Worm (Caenorhabditis elegans) whole organism, L4 larva: ENCODE data around the gene fbxa-171.

Experiments used
- D1046.2 ChIP-seq: fragments of 200-800 bp; sonication (Bioruptor generic); IDR thresholded peaks from 2 replicates; pipeline ENCODE4 v1.3.6; 2022; ENCODE audit warnings: missing genetic modification characterization, missing compliant biosample characterization
- F10B5.3 ChIP-seq: sonication (generic microtip); optimal IDR thresholded peaks from 2 replicates; lab custom pipeline; 2016; ENCODE audit warnings: mild to moderate bottlenecking, missing genetic modification characterization, missing compliant biosample characterization
- F26F4.8 ChIP-seq: fragments of 200-800 bp; sonication (Bioruptor generic); conservative IDR thresholded peaks from 2 replicates; pipeline ENCODE4 v1.3.6; 2022; ENCODE audit warnings: missing genetic modification characterization, missing compliant biosample characterization
- Y75B8A.6 ChIP-seq: fragments of 200-800 bp; sonication (Bioruptor generic); IDR thresholded peaks from 2 replicates; pipeline ENCODE4 v1.3.6; 2022; ENCODE audit warnings: missing genetic modification reagents, missing genetic modification characterization, missing compliant biosample characterization
- ZK337.2 ChIP-seq: fragments of 200-800 bp; sonication (Bioruptor generic); IDR thresholded peaks from 2 replicates; pipeline ENCODE4 v1.3.6; 2022; ENCODE audit warnings: missing genetic modification reagents, missing genetic modification characterization, missing compliant biosample characterization
- ZK546.5 ChIP-seq, 2 experiments: sonication (generic microtip); optimal IDR thresholded peaks; 2 replicates each; lab custom pipeline; 2017; ENCODE audit warnings: missing biosample characterization in 2 of 2, missing genetic modification characterization in 2 of 2
- ceh-20 ChIP-seq: fragments of 200-800 bp; sonication (Bioruptor generic); IDR thresholded peaks from 2 replicates; pipeline ENCODE4 v1.3.6; 2022; ENCODE audit warnings: missing genetic modification reagents, missing genetic modification characterization, missing compliant biosample characterization
- ceh-28 ChIP-seq: fragments of 150-350 bp; optimal IDR thresholded peaks from 2 replicates; lab custom pipeline; 2014; ENCODE audit warnings: missing biosample characterization, missing genetic modification reagents, missing genetic modification characterization
- ceh-82 ChIP-seq: sonication (generic microtip); optimal IDR thresholded peaks from 2 replicates; lab custom pipeline; 2017; ENCODE audit warnings: missing biosample characterization, missing genetic modification characterization
- daf-12 ChIP-seq: fragments of 150-350 bp; optimal IDR thresholded peaks from 2 replicates; lab custom pipeline; 2014; ENCODE audit warnings: missing biosample characterization, missing genetic modification reagents, missing genetic modification characterization
- daf-16 ChIP-seq, 3 experiments: sonication (generic microtip); optimal IDR thresholded peaks; 2 replicates each; lab custom pipeline; 2016 to 2017; ENCODE audit warnings: missing genetic modification characterization in 3 of 3, missing genetic modification reagents in 3 of 3, mild to moderate bottlenecking in 2 of 3, missing compliant biosample characterization in 2 of 3, missing biosample characterization in 1 of 3, moderate library complexity in 1 of 3
- dmd-6 ChIP-seq: fragments of 200-800 bp; sonication (Bioruptor generic); IDR thresholded peaks from 2 replicates; pipeline ENCODE4 v1.3.6; 2022; ENCODE audit warnings: missing genetic modification reagents, missing genetic modification characterization, missing compliant biosample characterization
- dmd-8 ChIP-seq: fragments of 200-800 bp; sonication (Bioruptor generic); IDR thresholded peaks from 2 replicates; pipeline ENCODE4 v1.3.6; 2022; ENCODE audit warnings: missing genetic modification characterization, missing compliant biosample characterization
- duxl-1 ChIP-seq: sonication (generic microtip); optimal IDR thresholded peaks from 2 replicates; lab custom pipeline; 2016; ENCODE audit warnings: mild to moderate bottlenecking, missing genetic modification characterization, moderate library complexity, missing compliant biosample characterization; ENCODE audit not compliant: poor library complexity
- dve-1 ChIP-seq: sonication (generic microtip); optimal IDR thresholded peaks from 2 replicates; lab custom pipeline; 2017; ENCODE audit warnings: antibody characterized with exemption, mild to moderate bottlenecking, missing genetic modification characterization, missing compliant biosample characterization; ENCODE audit not compliant: insufficient read depth
- fos-1 ChIP-seq: fragments of 150-350 bp; optimal IDR thresholded peaks from 2 replicates; lab custom pipeline; 2014; ENCODE audit warnings: missing biosample characterization, missing genetic modification characterization
- gei-8 ChIP-seq: fragments of 200-800 bp; sonication (Bioruptor generic); optimal IDR thresholded peaks from 2 replicates; lab custom pipeline; 2018; ENCODE audit warnings: mild to moderate bottlenecking, missing genetic modification characterization, missing compliant biosample characterization
- hlh-11 ChIP-seq: fragments of 200-800 bp; sonication (Bioruptor generic); optimal IDR thresholded peaks from 2 replicates; lab custom pipeline; 2018; ENCODE audit warnings: mild to moderate bottlenecking, missing genetic modification characterization, missing compliant biosample characterization
- hlh-30 ChIP-seq: sonication (generic microtip); optimal IDR thresholded peaks from 2 replicates; lab custom pipeline; 2017; ENCODE audit warnings: antibody characterized with exemption, mild to moderate bottlenecking, missing genetic modification characterization, missing compliant biosample characterization; ENCODE audit not compliant: insufficient read depth
- lin-1 ChIP-seq: fragments of 200-800 bp; sonication (Bioruptor generic); IDR thresholded peaks from 2 replicates; pipeline ENCODE4 v1.3.6; 2022; ENCODE audit warnings: missing genetic modification reagents, missing genetic modification characterization, missing compliant biosample characterization
- lin-38 ChIP-seq: fragments of 200-800 bp; sonication (Bioruptor generic); IDR thresholded peaks from 2 replicates; pipeline ENCODE4 v1.3.6; 2022; ENCODE audit warnings: missing genetic modification reagents, missing genetic modification characterization, missing compliant biosample characterization
- mes-2 ChIP-seq: sonication (generic microtip); optimal IDR thresholded peaks from 2 replicates; lab custom pipeline; 2016; ENCODE audit warnings: missing genotype, mild to moderate bottlenecking, missing genetic modification characterization, missing compliant biosample characterization; ENCODE audit not compliant: poor library complexity, severe bottlenecking
- mxl-2 ChIP-seq: fragments of 200-800 bp; sonication (Bioruptor generic); conservative IDR thresholded peaks from 2 replicates; pipeline ENCODE4 v1.3.6; 2022; ENCODE audit warnings: missing genetic modification reagents, missing genetic modification characterization, missing compliant biosample characterization
- nhr-28 ChIP-seq: fragments of 150-350 bp; optimal IDR thresholded peaks from 2 replicates; lab custom pipeline; 2014; ENCODE audit warnings: missing biosample characterization, missing genetic modification characterization
- nhr-41 ChIP-seq: fragments of 200-800 bp; sonication (Bioruptor generic); IDR thresholded peaks from 2 replicates; pipeline ENCODE4 v1.3.6; 2022; ENCODE audit warnings: missing genetic modification reagents, missing genetic modification characterization, missing compliant biosample characterization
- nhr-48 ChIP-seq: sonication (generic microtip); optimal IDR thresholded peaks from 2 replicates; lab custom pipeline; 2016; ENCODE audit warnings: mild to moderate bottlenecking, missing genetic modification characterization, missing compliant biosample characterization
- nhr-6 ChIP-seq: fragments of 150-350 bp; optimal IDR thresholded peaks from 2 replicates; lab custom pipeline; 2014; ENCODE audit warnings: missing biosample characterization, missing genetic modification characterization
- nhr-76 ChIP-seq: fragments of 150-350 bp; optimal IDR thresholded peaks from 2 replicates; lab custom pipeline; 2014; ENCODE audit warnings: missing biosample characterization, missing genetic modification characterization
- pha-4 ChIP-seq, 2 experiments: fragments of 150-350 bp in 1 of 2; fragments of 200-800 bp in 1 of 2; sonication (Bioruptor generic) in 1 of 2; IDR thresholded peaks in 1 of 2; optimal IDR thresholded peaks in 1 of 2; 2 replicates each; pipeline versions ENCODE4 v1.3.6 to Lab custom; 2014 to 2022; ENCODE audit warnings: missing genetic modification characterization in 2 of 2, missing genetic modification reagents in 2 of 2, missing biosample characterization in 1 of 2, missing compliant biosample characterization in 1 of 2
- pqm-1 ChIP-seq: sonication (generic microtip); optimal IDR thresholded peaks from 2 replicates; lab custom pipeline; 2017; ENCODE audit warnings: missing biosample characterization, missing genetic modification characterization
- rbr-2 ChIP-seq: sonication (generic microtip); optimal IDR thresholded peaks from 2 replicates; lab custom pipeline; 2016; ENCODE audit warnings: missing genotype, missing genetic modification characterization, missing compliant biosample characterization
- saeg-2 ChIP-seq: fragments of 200-800 bp; sonication (Bioruptor generic); IDR thresholded peaks from 2 replicates; pipeline ENCODE4 v1.3.6; 2022; ENCODE audit warnings: missing genetic modification reagents, missing genetic modification characterization, missing compliant biosample characterization
- sdz-12 ChIP-seq: fragments of 200-800 bp; sonication (Bioruptor generic); optimal IDR thresholded peaks from 2 replicates; lab custom pipeline; 2018; ENCODE audit warnings: mild to moderate bottlenecking, missing genetic modification characterization, missing compliant biosample characterization
- set-16 ChIP-seq: fragments of 200-800 bp; sonication (Bioruptor generic); IDR thresholded peaks from 2 replicates; pipeline ENCODE4 v1.3.6; 2022; ENCODE audit warnings: missing genetic modification reagents, missing genetic modification characterization, missing compliant biosample characterization
- spr-1 ChIP-seq: sonication (generic microtip); optimal IDR thresholded peaks from 2 replicates; lab custom pipeline; 2016; ENCODE audit warnings: mild to moderate bottlenecking, missing genetic modification characterization, missing compliant biosample characterization
- unc-130 ChIP-seq: sonication (generic microtip); optimal IDR thresholded peaks from 2 replicates; lab custom pipeline; 2016; ENCODE audit warnings: missing genetic modification reagents, missing genetic modification characterization, missing compliant biosample characterization
- unc-39 ChIP-seq: sonication (generic microtip); optimal IDR thresholded peaks from 2 replicates; lab custom pipeline; 2017; ENCODE audit warnings: missing biosample characterization, missing genetic modification characterization
- unc-62 ChIP-seq, 3 experiments: fragments of 150-350 bp in 1 of 3; sonication (generic microtip); optimal IDR thresholded peaks in 2 of 3; peaks in 1 of 3; 1 replicate in 1 of 3; 2 replicates in 2 of 3; lab custom pipeline; 2014 to 2017; ENCODE audit warnings: missing biosample characterization in 3 of 3, missing genetic modification characterization in 3 of 3, missing genetic modification reagents in 3 of 3, missing genotype in 1 of 3
- vab-7 ChIP-seq: fragments of 200-800 bp; sonication (Bioruptor generic); IDR thresholded peaks from 2 replicates; pipeline ENCODE4 v1.3.6; 2022; ENCODE audit warnings: missing genetic modification reagents, missing genetic modification characterization, missing compliant biosample characterization
- zfp-2 ChIP-seq: sonication (generic microtip); optimal IDR thresholded peaks from 2 replicates; lab custom pipeline; 2016; ENCODE audit warnings: mild to moderate bottlenecking, missing genetic modification characterization, missing compliant biosample characterization
- zip-11 ChIP-seq: fragments of 200-800 bp; sonication (Bioruptor generic); IDR thresholded peaks from 2 replicates; pipeline ENCODE4 v1.3.6; 2022; ENCODE audit warnings: missing genetic modification characterization, missing compliant biosample characterization

The fbxa-171 gene

DNA sequence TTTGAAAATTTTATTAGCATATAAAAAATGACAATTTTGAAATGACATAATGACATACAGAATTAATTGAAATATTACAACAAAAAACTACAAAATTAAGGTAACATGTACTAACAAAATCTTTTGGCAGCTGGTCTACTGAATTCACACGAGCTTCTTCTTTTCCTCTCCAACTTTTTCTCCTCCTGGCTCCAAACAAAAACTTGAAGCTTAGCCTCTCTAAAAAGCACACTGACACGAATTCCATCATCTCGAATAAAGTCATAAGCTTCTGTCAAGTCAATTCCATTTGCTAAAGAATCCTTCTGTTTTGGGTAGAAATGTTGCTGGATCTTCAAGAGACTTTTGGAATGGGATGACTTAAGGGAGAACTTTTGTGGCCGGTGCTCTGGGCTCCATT, 14.4 kb downstream of the fbxa-171 start:
- no peak for TF ChIP-seq duxl-1 (tag; lab: Kevin White, UChicago)
- TF ChIP-seq mxl-2 (GFP tag; lab: Robert Waterston, UW), result no peak
- TF ChIP-seq unc-62 (GFP tag; optimal IDR thresholded peaks at IDR 0.05 in 1 of 2; lab: Kevin White, UChicago), result peak in 1 of 2 experiments; percentile 91
- no peak for TF ChIP-seq unc-62 (tag; optimal IDR thresholded peaks at IDR 0.05; lab: Kevin White, UChicago)
- TF ChIP-seq daf-12 (tag; lab: Kevin White, UChicago), result no peak
- TF ChIP-seq unc-130 (GFP tag; lab: Kevin White, UChicago), result no peak
- TF ChIP-seq, all 104 proteins: peak for 1

DNA sequence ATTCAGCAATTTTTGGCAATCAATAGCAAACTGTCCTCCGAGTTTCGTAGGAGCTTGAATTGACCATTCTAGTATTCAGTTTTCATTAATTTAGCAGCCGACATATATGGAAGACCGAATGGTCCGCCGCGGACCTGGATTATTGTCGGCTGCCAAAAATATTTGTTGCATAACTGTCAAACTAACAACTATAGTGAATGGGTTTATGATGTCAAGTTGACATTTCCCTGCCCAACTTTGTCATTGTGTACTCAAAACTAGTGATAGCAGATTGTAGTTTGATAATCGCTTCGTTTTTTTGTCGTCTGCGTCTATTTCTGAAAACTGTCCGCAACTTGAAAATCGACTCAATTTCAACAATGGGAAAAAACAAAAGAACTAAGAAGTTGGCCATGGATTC, 16.4 kb downstream of the fbxa-171 start, which contains the start of gene fbxa-176:
Gene fbxa-176, plus strand, starts transcription at position 314 of the 400 bp plus-strand sequence.
- TF ChIP-seq fos-1 (tag; lab: Kevin White, UChicago) (no peak), F26F4.8 (GFP tag; lab: Robert Waterston, UW) (no peak), nhr-41 (GFP tag; lab: Robert Waterston, UW) (no peak), nhr-6 (tag; lab: Kevin White, UChicago) (no peak), spr-1 (tag; lab: Kevin White, UChicago) (no peak), F10B5.3 (no peak), saeg-2 (GFP tag; lab: Robert Waterston, UW) (no peak), ZK337.2 (no peak), ceh-28 (tag; lab: Kevin White, UChicago) (no peak), hlh-30 (tag; lab: Kevin White, UChicago) (no peak), daf-16 (GFP tag; optimal IDR thresholded peaks at IDR 0.05; lab: Kevin White, UChicago) (no peak), daf-16 (tag; optimal IDR thresholded peaks at IDR 0.05; lab: Kevin White, UChicago) (peak; percentile 65), zfp-2 (tag; lab: Kevin White, UChicago) (no peak), D1046.2 (GFP tag; lab: Robert Waterston, UW) (no peak), pqm-1 (peak; percentile 32), mes-2 (tag; lab: Kevin White, UChicago) (no peak), rbr-2 (tag; lab: Kevin White, UChicago) (no peak), zip-11 (no peak), ZK546.5 (tag; optimal IDR thresholded peaks at IDR 0.05; lab: Kevin White, UChicago) (no peak), nhr-28 (no peak), Y75B8A.6 (GFP tag; lab: Robert Waterston, UW) (no peak), unc-39 (tag; lab: Kevin White, UChicago) (no peak), lin-1 (no peak), dve-1 (tag; lab: Kevin White, UChicago) (peak; percentile 12), sdz-12 (GFP tag; lab: Kevin White, UChicago) (no peak), dmd-6 (peak; percentile 60), hlh-11 (tag; lab: Kevin White, UChicago) (peak; percentile 26), ceh-20 (GFP tag; lab: Robert Waterston, UW) (no peak), dmd-8 (GFP tag; lab: Robert Waterston, UW) (no peak), lin-38 (no peak), gei-8 (GFP tag; lab: Kevin White, UChicago) (no peak), vab-7 (no peak), nhr-76 (tag; lab: Kevin White, UChicago) (no peak), nhr-48 (tag; lab: Kevin White, UChicago) (no peak)

DNA sequence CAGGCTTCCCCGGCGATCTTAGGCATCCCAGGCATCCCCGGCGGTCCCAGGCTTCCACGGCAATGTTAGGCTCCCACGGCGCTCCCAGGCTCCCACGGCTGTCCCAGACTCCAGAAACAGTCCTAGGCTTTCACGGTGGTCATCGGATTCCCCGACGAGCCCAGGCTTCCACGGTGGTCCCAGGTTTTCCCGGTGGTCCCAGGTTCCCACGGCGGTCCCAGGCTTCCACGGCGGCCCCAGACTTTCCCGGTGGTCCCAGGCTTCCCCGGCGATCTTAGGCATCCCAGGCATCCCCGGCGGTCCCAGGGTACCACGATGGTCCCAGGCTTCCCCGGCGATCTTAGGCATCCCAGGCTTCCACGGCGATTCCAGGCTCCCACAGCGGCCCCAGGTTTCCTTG, 17.2 kb downstream of the fbxa-171 start:
- TF ChIP-seq dmd-8 (GFP tag; lab: Robert Waterston, UW) (no peak), ceh-82 (tag; lab: Kevin White, UChicago) (no peak), set-16 (GFP tag; lab: Robert Waterston, UW) (peak; percentile 98), pha-4 (GFP tag; IDR thresholded peaks at IDR 0.05; lab: Robert Waterston, UW) (peak; percentile 38; the same call in 1 of the 2 replicates), pha-4 (tag; optimal IDR thresholded peaks at IDR 0.05; lab: Kevin White, UChicago) (no peak)
